Worm (Caenorhabditis elegans): ENCODE results near the gene sea-2.
A peak's percentile ranks its signal among the peaks of the same experiment; 100 is the strongest.

The sea-2 gene

DNA sequence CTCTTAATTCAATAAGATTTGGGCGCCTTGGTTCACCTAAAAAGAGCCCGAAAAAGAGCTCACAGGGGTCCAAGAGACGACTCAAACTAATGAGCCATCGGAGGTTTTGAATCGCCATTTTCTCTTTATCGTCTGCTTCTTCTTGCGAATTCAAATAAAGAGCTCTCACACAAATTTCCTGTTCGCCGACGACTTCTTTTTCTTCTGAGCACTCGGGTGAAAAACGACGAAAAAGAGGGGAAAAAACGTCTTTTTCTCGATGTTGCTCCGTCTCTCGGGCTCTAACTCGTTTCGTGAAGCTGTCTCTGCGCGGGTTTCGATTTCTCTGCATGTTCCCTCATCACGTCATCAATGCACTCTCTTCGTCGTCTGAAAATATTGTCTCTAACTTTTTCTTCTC is 1.7 kb upstream of the sea-2 start:
- peak; percentile 9 for TF ChIP-seq aha-1 (tag)
- no peak for TF ChIP-seq mep-1 (tag; optimal IDR thresholded peaks at IDR 0.05)

DNA sequence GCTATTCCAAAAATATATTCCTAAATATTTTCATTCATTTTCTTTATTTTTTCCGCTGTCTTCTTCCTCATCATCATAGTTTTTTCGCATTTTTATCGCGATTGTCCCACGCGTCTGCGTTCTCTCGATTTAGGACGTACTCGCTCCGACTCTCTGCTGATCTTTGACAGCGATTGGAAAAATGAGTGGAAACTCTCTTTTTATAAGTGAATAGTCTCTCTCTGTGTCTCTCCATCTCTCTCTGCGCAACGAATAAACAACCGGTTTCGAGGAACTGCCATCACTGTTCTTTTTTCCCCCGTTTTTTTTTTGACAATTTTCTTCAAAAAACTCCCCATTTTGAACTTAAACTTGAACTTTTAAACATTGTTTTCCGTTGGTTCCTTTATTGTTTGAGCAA is 1.2 kb downstream of the sea-2 start:
- TF ChIP-seq Y5F2A.4 (GFP tag; optimal IDR thresholded peaks at IDR 0.05), result no peak
- peak; percentile 48 for TF ChIP-seq dve-1 (tag; optimal IDR thresholded peaks at IDR 0.05; ENCODE audit: insufficient read depth)
- TF ChIP-seq php-3 (GFP tag; IDR thresholded peaks at IDR 0.05), result no peak
- no peak for TF ChIP-seq aly-2 (tag; optimal IDR thresholded peaks at IDR 0.05)
- TF ChIP-seq arid-1 (GFP tag; conservative IDR thresholded peaks at IDR 0.05), result no peak
- TF ChIP-seq Y75B8A.6 (GFP tag; IDR thresholded peaks at IDR 0.05), result no peak
- TF ChIP-seq tra-1 (GFP tag; IDR thresholded peaks at IDR 0.05), result 0 out of 2 replicates have a peak, but pooled peaks have one; percentile 36
- TF ChIP-seq lin-38 (GFP tag; IDR thresholded peaks at IDR 0.05), result no peak
- peak; percentile 8 for TF ChIP-seq hlh-30 (tag; optimal IDR thresholded peaks at IDR 0.05; ENCODE audit: insufficient read depth)
- TF ChIP-seq nhr-28 (tag; optimal IDR thresholded peaks at IDR 0.05), result peak; percentile 64
- TF ChIP-seq zfp-2 (tag; optimal IDR thresholded peaks at IDR 0.05), result no peak
- TF ChIP-seq nhr-48 (tag; optimal IDR thresholded peaks at IDR 0.05), result peak; percentile 60
- no peak for TF ChIP-seq nhr-76 (tag; optimal IDR thresholded peaks at IDR 0.05)
- no peak for TF ChIP-seq daf-8 (GFP tag; IDR thresholded peaks at IDR 0.05)
- no peak for TF ChIP-seq mxl-3 (GFP tag; optimal IDR thresholded peaks at IDR 0.05)
- no peak for TF ChIP-seq dmd-9 (GFP tag; IDR thresholded peaks at IDR 0.05)
- TF ChIP-seq hmg-1.1 (GFP tag; IDR thresholded peaks at IDR 0.05), result peak; percentile 41; the same call in 1 of the 2 replicates
- TF ChIP-seq nhr-25 (tag; optimal IDR thresholded peaks at IDR 0.05; ENCODE audit: borderline replicate concordance, insufficient read depth), result peak; percentile 34
- no peak for TF ChIP-seq mxl-2 (GFP tag; conservative IDR thresholded peaks at IDR 0.05)
- peak; percentile 28 for TF ChIP-seq mep-1 (tag; optimal IDR thresholded peaks at IDR 0.05)
- no peak for TF ChIP-seq T26A8.4 (GFP tag; IDR thresholded peaks at IDR 0.05)
- TF ChIP-seq tag-97 (GFP tag; IDR thresholded peaks at IDR 0.05), result no peak
- TF ChIP-seq lsy-2 (tag; optimal IDR thresholded peaks at IDR 0.05), result peak in 1 of 2 experiments; percentile 41
- TF ChIP-seq madf-9 (GFP tag; conservative IDR thresholded peaks at IDR 0.05), result 0 out of 2 replicates have a peak, but pooled peaks have one; percentile 2
- peak in 1 of 2 experiments; percentile 20 for TF ChIP-seq mdl-1 (tag; optimal IDR thresholded peaks at IDR 0.05)
- no peak for TF ChIP-seq jun-1 (tag; optimal IDR thresholded peaks at IDR 0.05)
- TF ChIP-seq nhr-6 (tag; optimal IDR thresholded peaks at IDR 0.05), result no peak
- no peak for TF ChIP-seq nhr-237 (tag; optimal IDR thresholded peaks at IDR 0.05)
- TF ChIP-seq hlh-11 (tag; optimal IDR thresholded peaks at IDR 0.05), result peak; percentile 62
- no peak for TF ChIP-seq fkh-10 (GFP tag; optimal IDR thresholded peaks at IDR 0.05)
- TF ChIP-seq egl-27 (tag; optimal IDR thresholded peaks at IDR 0.05), result no peak
- no peak for TF ChIP-seq nhr-42 (GFP tag; IDR thresholded peaks at IDR 0.05)
- TF ChIP-seq lin-15B (tag; optimal IDR thresholded peaks at IDR 0.05), result no peak
- no peak for TF ChIP-seq mdt-29 (GFP tag; IDR thresholded peaks at IDR 0.05)
- no peak for TF ChIP-seq daf-16 (GFP tag; optimal IDR thresholded peaks at IDR 0.05)
- peak; percentile 5 for TF ChIP-seq daf-16 (tag; optimal IDR thresholded peaks at IDR 0.05)
- no peak for TF ChIP-seq ZK337.2 (GFP tag; IDR thresholded peaks at IDR 0.05)
- TF ChIP-seq attf-4 (tag; optimal IDR thresholded peaks at IDR 0.05), result no peak
- no peak for TF ChIP-seq ceh-44 (GFP tag; IDR thresholded peaks at IDR 0.05)
- no peak for TF ChIP-seq skn-1 (tag; optimal IDR thresholded peaks at IDR 0.05)
- TF ChIP-seq lir-3 (tag; optimal IDR thresholded peaks at IDR 0.05), result no peak
- TF ChIP-seq sdz-12 (GFP tag; optimal IDR thresholded peaks at IDR 0.05), result no peak
- no peak for TF ChIP-seq cey-2 (tag; optimal IDR thresholded peaks at IDR 0.05; ENCODE audit: borderline replicate concordance, insufficient read depth)
- no peak for TF ChIP-seq lin-29 (GFP tag; IDR thresholded peaks at IDR 0.05)
- TF ChIP-seq zip-11 (GFP tag; IDR thresholded peaks at IDR 0.05), result no peak
- no peak for TF ChIP-seq daf-12 (tag; optimal IDR thresholded peaks at IDR 0.05)
- no peak for TF ChIP-seq ctbp-1 (GFP tag; IDR thresholded peaks at IDR 0.05)
- TF ChIP-seq ceh-32 (tag; optimal IDR thresholded peaks at IDR 0.05; ENCODE audit: poor library complexity), result no peak
- peak; percentile 15 for TF ChIP-seq ama-1 (optimal IDR thresholded peaks at IDR 0.05)

Measured in whole organism, L4 larva.